Worm (Caenorhabditis elegans) whole organism, young adult: ENCODE results near the gene Y49F6B.8.

Source experiments
- F49E8.2 ChIP-seq: sonication (generic microtip); optimal IDR thresholded peaks from 3 replicates; lab custom pipeline; 2017; ENCODE audit warnings: missing genetic modification characterization, mild to moderate bottlenecking, missing compliant biosample characterization, antibody characterized with exemption, moderate library complexity; ENCODE audit not compliant: insufficient read depth
- T07F8.4 ChIP-seq: sonication (generic microtip); optimal IDR thresholded peaks from 2 replicates; lab custom pipeline; 2016; ENCODE audit warnings: mild to moderate bottlenecking, missing genetic modification characterization, moderate library complexity, missing compliant biosample characterization
- ama-1 ChIP-seq, 3 experiments: fragments of 150-350 bp in 1 of 3; sonication (generic microtip) in 2 of 3; optimal IDR thresholded peaks; 2 replicates each; lab custom pipeline; 2014 to 2018; ENCODE audit warnings: missing biosample characterization in 2 of 3, missing genetic modification characterization in 2 of 3, missing genetic modification reagents in 2 of 3
- ccch-3 ChIP-seq: fragments of 200-800 bp; sonication (Bioruptor generic); optimal IDR thresholded peaks from 2 replicates; lab custom pipeline; 2018; ENCODE audit warnings: mild to moderate bottlenecking, missing genetic modification characterization, missing compliant biosample characterization
- cebp-1 ChIP-seq, 2 experiments: fragments of 200-800 bp in 1 of 2; sonication (Bioruptor generic) in 1 of 2; sonication (generic microtip) in 1 of 2; IDR thresholded peaks in 1 of 2; optimal IDR thresholded peaks in 1 of 2; 2 replicates each; pipeline versions ENCODE4 v1.3.6 to Lab custom; 2017 to 2022; ENCODE audit warnings: missing compliant biosample characterization in 2 of 2, missing genetic modification characterization in 2 of 2, mild to moderate bottlenecking in 1 of 2, missing genetic modification reagents in 1 of 2, moderate library complexity in 1 of 2
- chd-7 ChIP-seq: sonication (generic microtip); optimal IDR thresholded peaks from 2 replicates; lab custom pipeline; 2016; ENCODE audit warnings: mild to moderate bottlenecking, missing genetic modification characterization, moderate library complexity, missing compliant biosample characterization
- dpl-1 ChIP-seq: fragments of 150-350 bp; optimal IDR thresholded peaks from 2 replicates; lab custom pipeline; 2014; ENCODE audit warnings: missing biosample characterization, missing genetic modification reagents, missing genetic modification characterization
- efl-1 ChIP-seq: fragments of 150-350 bp; optimal IDR thresholded peaks from 2 replicates; lab custom pipeline; 2014; ENCODE audit warnings: missing biosample characterization, missing genetic modification reagents, missing genetic modification characterization
- ets-4 ChIP-seq: fragments of 200-800 bp; sonication (Bioruptor generic); optimal IDR thresholded peaks from 2 replicates; lab custom pipeline; 2018; ENCODE audit warnings: mild to moderate bottlenecking, missing genetic modification characterization, missing compliant biosample characterization
- lin-35 ChIP-seq, 3 experiments: fragments of 150-350 bp in 2 of 3; sonication (generic microtip) in 1 of 3; optimal IDR thresholded peaks; 2 replicates each; lab custom pipeline; 2014 to 2018; ENCODE audit warnings: missing biosample characterization in 3 of 3, missing genetic modification characterization in 3 of 3, missing genetic modification reagents in 3 of 3
- lin-54 ChIP-seq: fragments of 200-800 bp; sonication (Bioruptor generic); optimal IDR thresholded peaks from 2 replicates; lab custom pipeline; 2018; ENCODE audit warnings: mild to moderate bottlenecking, missing genetic modification characterization, missing compliant biosample characterization
- nhr-120 ChIP-seq: fragments of 200-800 bp; sonication (Bioruptor generic); IDR thresholded peaks from 2 replicates; pipeline ENCODE4 v1.3.6; 2022; ENCODE audit warnings: missing genetic modification characterization, missing compliant biosample characterization
- sea-2 ChIP-seq: fragments of 200-800 bp; sonication (Bioruptor generic); IDR thresholded peaks from 2 replicates; pipeline ENCODE4 v1.3.6; 2022; ENCODE audit warnings: missing genetic modification characterization, missing compliant biosample characterization
- unc-62 ChIP-seq: fragments of 150-350 bp; optimal IDR thresholded peaks from 2 replicates; lab custom pipeline; 2014; ENCODE audit warnings: missing biosample characterization, missing genetic modification reagents, missing genetic modification characterization

DNA sequence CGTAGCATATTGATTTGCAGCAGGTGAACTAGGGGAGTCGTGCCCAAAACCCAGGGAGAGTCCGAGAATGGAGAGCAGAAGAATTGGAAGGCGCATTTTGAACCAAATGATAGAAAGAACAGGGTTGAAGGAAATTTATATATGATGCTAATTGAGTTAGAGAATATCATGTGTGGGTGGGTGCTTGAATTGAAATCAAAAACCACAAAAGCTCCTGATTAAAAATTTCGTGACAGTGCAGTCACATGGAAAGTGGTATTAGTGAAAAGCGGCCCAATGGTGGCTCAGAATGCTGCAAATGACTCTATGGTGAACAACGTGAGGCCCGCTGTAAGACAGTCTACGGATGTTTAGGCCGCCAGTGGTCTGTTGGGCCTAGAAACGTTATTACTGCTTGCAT, 19.9 kb downstream of the Y49F6B.8 start, which contains the start of gene C16C8.8:
- TF ChIP-seq ccch-3 (GFP tag; lab: Kevin White, UChicago) (no peak), F49E8.2 (tag; lab: Kevin White, UChicago) (no peak), sea-2 (GFP tag; lab: Robert Waterston, UW) (no peak), lin-35 (GFP tag; optimal IDR thresholded peaks at IDR 0.05; lab: Kevin White, UChicago) (no peak), chd-7 (tag; lab: Kevin White, UChicago) (no peak), ama-1 (optimal IDR thresholded peaks at IDR 0.05; lab: Kevin White, UChicago) (no peak), ama-1 (GFP tag; optimal IDR thresholded peaks at IDR 0.05; lab: Kevin White, UChicago) (no peak), lin-54 (GFP tag; lab: Kevin White, UChicago) (no peak), ets-4 (no peak), unc-62 (GFP tag; lab: Kevin White, UChicago) (no peak), dpl-1 (GFP tag; lab: Kevin White, UChicago) (no peak), T07F8.4 (tag; lab: Kevin White, UChicago) (no peak), efl-1 (GFP tag; lab: Kevin White, UChicago) (no peak), cebp-1 (GFP tag; IDR thresholded peaks at IDR 0.05; lab: Robert Waterston, UW) (no peak), cebp-1 (tag; optimal IDR thresholded peaks at IDR 0.05; lab: Kevin White, UChicago) (no peak), nhr-120 (no peak)
